Worm (Caenorhabditis elegans) whole organism, L1 larva: ENCODE results near the gene F35B12.9.
A peak's percentile ranks its signal among the peaks of the same experiment; 100 is the strongest.

Experiments
- C04F5.9 ChIP-seq: sonication (generic microtip); optimal IDR thresholded peaks from 2 replicates; lab custom pipeline; 2016; ENCODE audit warnings: missing genetic modification characterization, missing compliant biosample characterization
- C16A3.4 ChIP-seq: fragments of 150-350 bp; optimal IDR thresholded peaks from 2 replicates; lab custom pipeline; 2014; ENCODE audit warnings: missing biosample characterization, missing genetic modification characterization
- aha-1 ChIP-seq: fragments of 150-350 bp; optimal IDR thresholded peaks from 2 replicates; lab custom pipeline; 2014; ENCODE audit warnings: missing biosample characterization, missing genetic modification characterization
- alr-1 ChIP-seq: fragments of 200-800 bp; sonication (Bioruptor generic); optimal IDR thresholded peaks from 2 replicates; lab custom pipeline; 2018; ENCODE audit warnings: borderline replicate concordance, mild to moderate bottlenecking, missing genetic modification characterization, missing compliant biosample characterization
- aly-2 ChIP-seq: fragments of 150-350 bp; optimal IDR thresholded peaks from 2 replicates; lab custom pipeline; 2014; ENCODE audit warnings: missing biosample characterization, missing genetic modification characterization
- ama-1 ChIP-seq: fragments of 150-350 bp; optimal IDR thresholded peaks from 2 replicates; lab custom pipeline; 2014
- ceh-63 ChIP-seq: fragments of 200-800 bp; sonication (Bioruptor generic); optimal IDR thresholded peaks from 2 replicates; lab custom pipeline; 2018; ENCODE audit warnings: mild to moderate bottlenecking, missing genetic modification characterization, missing compliant biosample characterization
- ceh-8 ChIP-seq: fragments of 200-800 bp; sonication (Bioruptor generic); optimal IDR thresholded peaks from 2 replicates; lab custom pipeline; 2018; ENCODE audit warnings: mild to moderate bottlenecking, missing genetic modification characterization, moderate library complexity, missing compliant biosample characterization
- ceh-88 ChIP-seq: fragments of 200-800 bp; sonication (Bioruptor generic); IDR thresholded peaks from 2 replicates; pipeline ENCODE4 v1.3.6; 2022; ENCODE audit warnings: missing genetic modification characterization, missing compliant biosample characterization
- ceh-90 ChIP-seq: sonication (generic microtip); optimal IDR thresholded peaks from 2 replicates; lab custom pipeline; 2016; ENCODE audit warnings: missing genetic modification characterization, missing compliant biosample characterization
- ces-1 ChIP-seq: fragments of 150-350 bp; optimal IDR thresholded peaks from 2 replicates; lab custom pipeline; 2014; ENCODE audit warnings: missing biosample characterization, missing genetic modification reagents, missing genetic modification characterization
- efl-1 ChIP-seq, 4 experiments: fragments of 150-350 bp; optimal IDR thresholded peaks in 3 of 4; peaks in 1 of 4; 1 replicate in 1 of 4; 2 replicates in 3 of 4; lab custom pipeline; 2014; ENCODE audit warnings: missing biosample characterization in 2 of 4, missing genetic modification characterization in 2 of 4, missing genetic modification reagents in 2 of 4
- egl-13 ChIP-seq: sonication (generic microtip); optimal IDR thresholded peaks from 2 replicates; lab custom pipeline; 2016; ENCODE audit warnings: missing genotype, missing genetic modification reagents, missing genetic modification characterization, missing compliant biosample characterization
- egl-27 ChIP-seq, 2 experiments: fragments of 150-350 bp in 1 of 2; sonication (generic microtip); optimal IDR thresholded peaks; 3 replicates each; lab custom pipeline; 2017 to 2018; ENCODE audit warnings: missing biosample characterization in 2 of 2, missing genetic modification characterization in 2 of 2, missing genetic modification reagents in 2 of 2
- elt-3 ChIP-seq, 6 experiments: fragments of 150-350 bp in 1 of 6; sonication (generic microtip); optimal IDR thresholded peaks; 2 replicates each; lab custom pipeline; 2017 to 2018; ENCODE audit warnings: missing biosample characterization in 6 of 6, missing genetic modification characterization in 6 of 6, inconsistent platforms in 1 of 6
- fkh-10 ChIP-seq: sonication (generic microtip); optimal IDR thresholded peaks from 2 replicates; lab custom pipeline; 2017; ENCODE audit warnings: missing biosample characterization, missing genetic modification reagents, missing genetic modification characterization
- fkh-4 ChIP-seq: sonication (generic microtip); optimal IDR thresholded peaks from 2 replicates; lab custom pipeline; 2016; ENCODE audit warnings: missing compliant biosample characterization, missing genetic modification characterization, borderline replicate concordance
- hlh-17 ChIP-seq: fragments of 200-800 bp; sonication (Bioruptor generic); optimal IDR thresholded peaks from 2 replicates; lab custom pipeline; 2018; ENCODE audit warnings: missing genetic modification characterization, mild to moderate bottlenecking, missing compliant biosample characterization, moderate library complexity, borderline replicate concordance
- hpl-2 ChIP-seq: fragments of 150-350 bp; optimal IDR thresholded peaks from 2 replicates; lab custom pipeline; 2014; ENCODE audit warnings: missing biosample characterization, missing genetic modification reagents, missing genetic modification characterization
- lin-14 ChIP-seq: fragments of 200-800 bp; sonication (Bioruptor generic); optimal IDR thresholded peaks from 2 replicates; lab custom pipeline; 2018; ENCODE audit warnings: mild to moderate bottlenecking, missing genetic modification characterization, moderate library complexity, missing compliant biosample characterization
- lin-15B ChIP-seq: fragments of 150-350 bp; sonication (generic microtip); optimal IDR thresholded peaks from 3 replicates; lab custom pipeline; 2014; ENCODE audit warnings: missing biosample characterization, missing genetic modification characterization
- lir-3 ChIP-seq: sonication (generic microtip); optimal IDR thresholded peaks from 2 replicates; lab custom pipeline; 2016; ENCODE audit warnings: mild to moderate bottlenecking, missing genetic modification characterization, moderate library complexity, missing compliant biosample characterization; ENCODE audit not compliant: poor library complexity
- lsy-2 ChIP-seq, 2 experiments: fragments of 150-350 bp; optimal IDR thresholded peaks; 2 replicates each; lab custom pipeline; 2014; ENCODE audit warnings: missing biosample characterization in 2 of 2, missing genetic modification characterization in 2 of 2
- mab-9 ChIP-seq: fragments of 200-800 bp; sonication (Bioruptor generic); IDR thresholded peaks from 2 replicates; pipeline ENCODE4 v1.3.6; 2022; ENCODE audit warnings: missing genetic modification reagents, missing genetic modification characterization, missing compliant biosample characterization
- nhr-12 ChIP-seq: sonication (generic microtip); optimal IDR thresholded peaks from 2 replicates; lab custom pipeline; 2017; ENCODE audit warnings: missing biosample characterization, missing genetic modification characterization
- nhr-19 ChIP-seq: fragments of 200-800 bp; sonication (Bioruptor generic); conservative IDR thresholded peaks from 2 replicates; pipeline ENCODE4 v1.3.6; 2022; ENCODE audit warnings: missing genetic modification characterization, missing compliant biosample characterization
- nhr-237 ChIP-seq: fragments of 150-350 bp; optimal IDR thresholded peaks from 2 replicates; lab custom pipeline; 2014; ENCODE audit warnings: missing biosample characterization, missing genetic modification characterization
- nhr-90 ChIP-seq: sonication (generic microtip); optimal IDR thresholded peaks from 2 replicates; lab custom pipeline; 2016; ENCODE audit warnings: mild to moderate bottlenecking, missing genetic modification characterization, missing compliant biosample characterization; ENCODE audit not compliant: poor library complexity
- pax-3 ChIP-seq: fragments of 200-800 bp; sonication (Bioruptor generic); optimal IDR thresholded peaks from 2 replicates; lab custom pipeline; 2018; ENCODE audit warnings: mild to moderate bottlenecking, missing genetic modification characterization, moderate library complexity, missing compliant biosample characterization
- snpc-4 ChIP-seq: fragments of 150-350 bp; optimal IDR thresholded peaks from 2 replicates; lab custom pipeline; 2014; ENCODE audit warnings: missing biosample characterization, missing genetic modification characterization
- snu-23 ChIP-seq: sonication (generic microtip); optimal IDR thresholded peaks from 2 replicates; lab custom pipeline; 2016; ENCODE audit warnings: missing genetic modification characterization, missing compliant biosample characterization
- tlp-1 ChIP-seq: fragments of 150-350 bp; optimal IDR thresholded peaks from 2 replicates; lab custom pipeline; 2014; ENCODE audit warnings: missing biosample characterization, missing genetic modification characterization
- vab-15 ChIP-seq: sonication (generic microtip); optimal IDR thresholded peaks from 2 replicates; lab custom pipeline; 2017; ENCODE audit warnings: missing genotype, mild to moderate bottlenecking, missing genetic modification characterization, missing compliant biosample characterization
- zag-1 ChIP-seq: fragments of 150-350 bp; optimal IDR thresholded peaks from 2 replicates; lab custom pipeline; 2014; ENCODE audit warnings: missing biosample characterization, missing genetic modification characterization
- zip-4 ChIP-seq: fragments of 200-800 bp; sonication (Bioruptor generic); optimal IDR thresholded peaks from 2 replicates; lab custom pipeline; 2018; ENCODE audit warnings: mild to moderate bottlenecking, missing genetic modification characterization, moderate library complexity, missing compliant biosample characterization
- ztf-4 ChIP-seq: fragments of 150-350 bp; optimal IDR thresholded peaks from 2 replicates; lab custom pipeline; 2014; ENCODE audit warnings: missing biosample characterization, missing genetic modification characterization

Gene F35B12.9

DNA sequence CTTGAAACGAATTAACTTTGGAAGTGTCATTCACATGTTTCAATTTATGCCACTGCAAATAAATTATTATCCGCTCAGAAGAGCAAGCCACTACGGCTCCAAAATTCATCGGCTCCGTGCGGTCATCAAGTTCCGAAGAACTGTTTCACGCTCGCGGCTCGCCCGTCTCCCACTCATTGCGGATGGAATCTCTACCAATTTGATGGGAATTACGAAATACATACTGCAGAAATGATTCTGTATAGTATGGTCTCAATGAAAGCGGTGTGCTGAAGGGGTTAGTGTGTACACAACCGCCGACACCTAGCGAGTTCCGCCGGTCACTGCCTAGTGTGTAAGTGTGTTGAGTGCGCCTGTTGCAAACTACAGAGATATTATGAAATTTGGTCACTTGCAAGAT is 15.8 kb upstream of the F35B12.9 start (continued):
- TF ChIP-seq pax-3 (no peak), efl-1 (optimal IDR thresholded peaks at IDR 0.05; lab: Kevin White, UChicago) (peak; percentile 4 to 30), efl-1 (GFP tag; optimal IDR thresholded peaks at IDR 0.05 in 1 of 2; lab: Kevin White, UChicago) (no peak), aly-2 (tag; lab: Kevin White, UChicago) (no peak), ces-1 (GFP tag; lab: Kevin White, UChicago) (no peak), ceh-88 (GFP tag; lab: Robert Waterston, UW) (no peak), ceh-8 (GFP tag; lab: Kevin White, UChicago) (no peak), nhr-19 (GFP tag; lab: Robert Waterston, UW) (peak; percentile 66), hlh-17 (GFP tag; lab: Kevin White, UChicago) (no peak), hpl-2 (GFP tag; lab: Kevin White, UChicago) (peak; percentile 56), elt-3 (tag; optimal IDR thresholded peaks at IDR 0.05; lab: Kevin White, UChicago) (peak in 1 of 6 experiments; percentile 16)

DNA sequence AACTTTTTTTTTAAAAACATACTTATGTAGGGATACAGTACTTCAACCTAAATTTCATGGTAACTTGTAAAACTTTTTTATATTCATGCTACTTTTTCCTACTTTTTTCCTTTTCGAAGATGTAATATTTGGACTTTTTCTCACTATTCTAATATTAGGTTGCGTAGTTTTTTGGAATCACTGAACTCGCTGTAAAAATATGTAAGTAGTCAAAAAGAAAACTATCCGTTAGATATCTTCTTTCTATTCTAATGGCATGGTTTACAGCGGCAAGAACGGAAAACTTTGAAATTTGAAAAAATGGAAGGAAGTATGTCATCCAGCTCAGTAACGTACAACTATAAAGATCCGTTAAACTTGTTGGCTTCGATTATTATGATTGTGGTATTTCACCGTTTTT is 11.5 kb upstream of the F35B12.9 start, which contains the start of gene srx-82:
srx-82 (plus strand) TSS at position 301 of the 400 bp plus-strand sequence.
- TF ChIP-seq C04F5.9 (tag; lab: Kevin White, UChicago), result no peak
- no peak for TF ChIP-seq ceh-88 (GFP tag; lab: Robert Waterston, UW)
- TF ChIP-seq vab-15 (tag; lab: Kevin White, UChicago), result no peak
- TF ChIP-seq lin-14 (GFP tag; lab: Kevin White, UChicago), result no peak
- TF ChIP-seq hpl-2 (GFP tag; lab: Kevin White, UChicago), result no peak
- TF ChIP-seq lir-3 (tag; lab: Kevin White, UChicago), result no peak
- no peak for TF ChIP-seq tlp-1 (tag; lab: Kevin White, UChicago)
- TF ChIP-seq nhr-12 (tag; lab: Kevin White, UChicago), result no peak
- TF ChIP-seq zag-1 (tag; lab: Kevin White, UChicago), result no peak
- TF ChIP-seq fkh-4 (tag; lab: Kevin White, UChicago), result no peak
- TF ChIP-seq egl-27 (tag; optimal IDR thresholded peaks at IDR 0.05; lab: Kevin White, UChicago), result no peak
- no peak for TF ChIP-seq snpc-4 (tag; lab: Kevin White, UChicago)
- TF ChIP-seq ztf-4 (tag; lab: Kevin White, UChicago), result no peak
- TF ChIP-seq mab-9 (GFP tag; lab: Robert Waterston, UW), result no peak
- no peak for TF ChIP-seq lin-15B
- no peak for TF ChIP-seq nhr-237 (tag; lab: Kevin White, UChicago)
- TF ChIP-seq snu-23 (GFP tag; lab: Kevin White, UChicago), result no peak
- no peak for TF ChIP-seq fkh-10
- no peak for TF ChIP-seq zip-4 (GFP tag; lab: Kevin White, UChicago)

DNA sequence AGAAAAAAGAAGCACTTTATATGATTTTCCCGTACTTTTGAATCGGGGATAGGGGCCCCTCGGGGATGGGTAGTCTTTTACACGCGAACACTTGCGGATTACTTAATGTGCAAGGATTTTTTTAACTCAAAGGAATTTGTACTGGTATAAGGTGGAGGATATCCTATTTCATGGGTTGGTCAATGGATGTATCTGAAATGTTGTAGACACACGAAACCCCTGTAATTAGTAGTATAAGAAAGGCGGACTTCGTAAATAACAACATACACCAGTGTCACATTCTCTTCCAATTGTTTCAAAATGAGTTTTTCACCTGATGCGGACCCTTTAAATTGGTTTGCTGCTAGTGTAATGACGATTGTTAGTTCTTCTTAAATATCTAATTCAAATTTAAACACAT is 7.5 kb upstream of the F35B12.9 start, which contains the start of gene srx-80:
srx-80 (plus strand) TSS at position 301 of the 400 bp plus-strand sequence.
- no peak for TF ChIP-seq alr-1 (tag; lab: Kevin White, UChicago)
- no peak for TF ChIP-seq efl-1 (optimal IDR thresholded peaks at IDR 0.05; lab: Kevin White, UChicago)
- TF ChIP-seq efl-1 (GFP tag; optimal IDR thresholded peaks at IDR 0.05 in 1 of 2; lab: Kevin White, UChicago), result peak in 1 of 2 experiments; percentile 75

DNA sequence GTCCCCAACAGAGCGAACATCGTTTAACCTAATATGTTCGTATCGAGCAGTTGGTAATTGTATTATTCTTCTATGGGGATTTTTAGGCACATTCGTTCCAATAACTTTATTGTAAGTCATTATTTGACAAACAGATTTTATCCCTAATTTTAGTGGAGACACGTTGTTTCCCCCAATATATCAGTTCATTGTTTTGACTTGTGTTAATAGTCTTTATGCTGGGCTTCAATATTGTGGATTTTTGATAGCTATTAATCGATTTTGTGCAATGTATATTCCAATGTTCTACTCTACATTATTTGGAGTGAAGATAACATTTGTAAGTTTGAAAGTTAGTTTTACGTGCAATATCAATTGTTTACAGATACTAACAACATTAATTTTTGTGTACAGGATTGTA is 7.1 kb upstream of the F35B12.9 start:
- TF ChIP-seq aha-1 (tag; lab: Kevin White, UChicago) (no peak), nhr-19 (GFP tag; lab: Robert Waterston, UW) (no peak), ceh-90 (tag; lab: Kevin White, UChicago) (no peak), ceh-63 (GFP tag; lab: Kevin White, UChicago) (no peak), nhr-90 (tag; lab: Kevin White, UChicago) (no peak), snpc-4 (tag; lab: Kevin White, UChicago) (no peak), C16A3.4 (tag; lab: Kevin White, UChicago) (no peak), ama-1 (lab: Kevin White, UChicago) (no peak), egl-27 (tag; optimal IDR thresholded peaks at IDR 0.05; lab: Kevin White, UChicago) (no peak), lsy-2 (tag; optimal IDR thresholded peaks at IDR 0.05; lab: Kevin White, UChicago) (no peak), egl-13 (tag; lab: Kevin White, UChicago) (no peak)
